Fruit fly (Drosophila melanogaster) whole organism, embryonic: ENCODE measurements around the gene CG12661.

Source experiments
- Abd-B ChIP-seq: fragments of 200-800 bp; sonication (Bioruptor generic); optimal IDR thresholded peaks from 2 replicates; lab custom pipeline; 2018; ENCODE audit warnings: missing biosample characterization, mild to moderate bottlenecking, missing genetic modification characterization, moderate library complexity
- B-H2 ChIP-seq: fragments of 200-800 bp; sonication (Bioruptor generic); optimal IDR thresholded peaks from 2 replicates; lab custom pipeline; 2018; ENCODE audit warnings: missing biosample characterization, mild to moderate bottlenecking, missing genetic modification characterization
- Bgb ChIP-seq: fragments of 200-800 bp; sonication (Bioruptor generic); IDR thresholded peaks from 2 replicates; pipeline ENCODE4 v1.3.6; 2022; ENCODE audit warnings: missing biosample characterization, missing genetic modification characterization; ENCODE audit not compliant: partially characterized antibody
- CG10654 ChIP-seq: fragments of 200-800 bp; sonication (Bioruptor generic); optimal IDR thresholded peaks from 2 replicates; lab custom pipeline; 2016; ENCODE audit warnings: missing biosample characterization, missing genetic modification characterization
- CG10979 ChIP-seq: fragments of 200-800 bp; sonication (Bioruptor generic); optimal IDR thresholded peaks from 2 replicates; lab custom pipeline; 2018; ENCODE audit warnings: missing biosample characterization, mild to moderate bottlenecking, missing genetic modification characterization, moderate library complexity
- CG11560 ChIP-seq: fragments of 200-800 bp; sonication (Bioruptor generic); IDR thresholded peaks from 3 replicates; pipeline ENCODE4 v1.3.6; 2022; ENCODE audit warnings: missing biosample characterization, missing genetic modification characterization
- CG15073 ChIP-seq: fragments of 200-800 bp; sonication (Bioruptor generic); optimal IDR thresholded peaks from 2 replicates; lab custom pipeline; 2016; ENCODE audit warnings: missing biosample characterization, missing genetic modification characterization
- CG15696 ChIP-seq: fragments of 200-800 bp; sonication (Bioruptor generic); optimal IDR thresholded peaks from 2 replicates; lab custom pipeline; 2019; ENCODE audit warnings: missing biosample characterization, mild to moderate bottlenecking, missing genetic modification characterization, moderate library complexity
- CG2116 ChIP-seq: fragments of 200-800 bp; sonication (Bioruptor generic); optimal IDR thresholded peaks from 3 replicates; lab custom pipeline; 2018; ENCODE audit warnings: missing biosample characterization, mild to moderate bottlenecking, missing genetic modification characterization
- CG31365 ChIP-seq: fragments of 200-800 bp; sonication (Bioruptor generic); optimal IDR thresholded peaks from 2 replicates; lab custom pipeline; 2018; ENCODE audit warnings: missing biosample characterization, mild to moderate bottlenecking, missing genetic modification characterization
- CG32532 ChIP-seq: fragments of 200-800 bp; sonication (Bioruptor generic); IDR thresholded peaks from 2 replicates; pipeline ENCODE4 v1.3.6; 2022; ENCODE audit warnings: missing biosample characterization, missing genetic modification characterization
- CG33557 ChIP-seq: fragments of 200-800 bp; sonication (Bioruptor generic); optimal IDR thresholded peaks from 2 replicates; lab custom pipeline; 2019; ENCODE audit warnings: missing biosample characterization, mild to moderate bottlenecking, missing genetic modification characterization, moderate library complexity
- CG3847 ChIP-seq: fragments of 200-800 bp; sonication (Bioruptor generic); IDR thresholded peaks from 2 replicates; pipeline ENCODE4 v1.3.6; 2022; ENCODE audit warnings: missing biosample characterization, missing genetic modification characterization
- CG7372 ChIP-seq: fragments of 200-800 bp; sonication (Bioruptor generic); IDR thresholded peaks from 2 replicates; pipeline ENCODE4 v1.3.6; 2022; ENCODE audit warnings: missing biosample characterization, missing genetic modification characterization
- Camta ChIP-seq: fragments of 200-800 bp; sonication (Bioruptor generic); optimal IDR thresholded peaks from 2 replicates; lab custom pipeline; 2016; ENCODE audit warnings: missing biosample characterization, missing genetic modification characterization
- Dbx ChIP-seq: fragments of 200-800 bp; sonication (Bioruptor generic); IDR thresholded peaks from 3 replicates; pipeline ENCODE4 v1.3.6; 2022; ENCODE audit warnings: missing biosample characterization, missing genetic modification characterization
- Fer1 ChIP-seq: fragments of 200-800 bp; sonication (Bioruptor generic); optimal IDR thresholded peaks from 2 replicates; lab custom pipeline; 2017; ENCODE audit warnings: missing biosample characterization, mild to moderate bottlenecking, missing genetic modification characterization
- HHEX ChIP-seq: fragments of 200-800 bp; sonication (Bioruptor generic); optimal IDR thresholded peaks from 3 replicates; lab custom pipeline; 2017; ENCODE audit warnings: missing biosample characterization, mild to moderate bottlenecking, missing genetic modification characterization, missing genetic modification reagents
- HLH4C ChIP-seq: fragments of 200-800 bp; sonication (Bioruptor generic); IDR thresholded peaks from 3 replicates; pipeline ENCODE4 v1.3.6; 2022; ENCODE audit warnings: missing biosample characterization, missing genetic modification characterization; ENCODE audit not compliant: partially characterized antibody
- Hey ChIP-seq: fragments of 200-800 bp; sonication (Bioruptor generic); optimal IDR thresholded peaks from 3 replicates; lab custom pipeline; 2018; ENCODE audit warnings: missing biosample characterization, mild to moderate bottlenecking, missing genetic modification characterization
- HmgZ ChIP-seq: fragments of 200-800 bp; sonication (Bioruptor generic); optimal IDR thresholded peaks from 2 replicates; lab custom pipeline; 2018; ENCODE audit warnings: missing biosample characterization, mild to moderate bottlenecking, missing genetic modification characterization
- Mrtf ChIP-seq: fragments of 200-800 bp; sonication (Bioruptor generic); IDR thresholded peaks from 3 replicates; pipeline ENCODE4 v1.3.6; 2022; ENCODE audit warnings: missing biosample characterization, missing genetic modification characterization
- NfI ChIP-seq: fragments of 200-800 bp; sonication (Bioruptor generic); optimal IDR thresholded peaks from 3 replicates; lab custom pipeline; 2018; ENCODE audit warnings: missing biosample characterization, mild to moderate bottlenecking, missing genetic modification characterization, moderate library complexity
- Pdp1 ChIP-seq, 2 experiments: fragments of 200-800 bp; sonication (Bioruptor generic); optimal IDR thresholded peaks; 3 replicates each; lab custom pipeline; 2016; ENCODE audit warnings: missing biosample characterization in 2 of 2, missing genetic modification characterization in 2 of 2, mild to moderate bottlenecking in 1 of 2, moderate library complexity in 1 of 2
- Six4 ChIP-seq: fragments of 200-800 bp; sonication (Bioruptor generic); optimal IDR thresholded peaks from 2 replicates; lab custom pipeline; 2016; ENCODE audit warnings: missing biosample characterization, missing genetic modification characterization
- Sox100B ChIP-seq: fragments of 200-800 bp; sonication (Bioruptor generic); optimal IDR thresholded peaks from 3 replicates; lab custom pipeline; 2018; ENCODE audit warnings: missing biosample characterization, mild to moderate bottlenecking, missing genetic modification characterization
- Taf1 ChIP-seq: fragments of 200-800 bp; sonication (Bioruptor generic); IDR thresholded peaks from 2 replicates; pipeline ENCODE4 v1.3.6; 2022; ENCODE audit warnings: missing biosample characterization, missing genetic modification characterization
- al ChIP-seq: fragments of 200-800 bp; sonication (Bioruptor generic); IDR thresholded peaks from 2 replicates; pipeline ENCODE4 v1.3.6; 2022; ENCODE audit warnings: missing biosample characterization, missing genetic modification characterization
- amos ChIP-seq: fragments of 200-800 bp; sonication (Bioruptor generic); IDR thresholded peaks from 2 replicates; pipeline ENCODE4 v1.3.6; 2022; ENCODE audit warnings: missing biosample characterization, missing genetic modification characterization; ENCODE audit not compliant: partially characterized antibody
- bsh ChIP-seq, 2 experiments: fragments of 200-800 bp; sonication (Bioruptor generic); optimal IDR thresholded peaks; 2 replicates each; lab custom pipeline; 2017 to 2018; ENCODE audit warnings: mild to moderate bottlenecking in 2 of 2, missing biosample characterization in 2 of 2, missing genetic modification characterization in 2 of 2, moderate library complexity in 1 of 2
- cad ChIP-seq: fragments of >200 bp; optimal IDR thresholded peaks from 2 replicates; lab custom pipeline; 2017; ENCODE audit warnings: missing biosample characterization, missing genetic modification characterization
- dm ChIP-seq: fragments of 200-800 bp; sonication (Bioruptor generic); optimal IDR thresholded peaks from 3 replicates; lab custom pipeline; 2016; ENCODE audit warnings: missing biosample characterization, missing genetic modification characterization
- dpn ChIP-seq, 2 experiments: fragments of 200-800 bp; sonication (Bioruptor generic); optimal IDR thresholded peaks; 3 replicates each; lab custom pipeline; 2016; ENCODE audit warnings: missing biosample characterization in 2 of 2, missing genetic modification characterization in 2 of 2
- emc ChIP-seq: fragments of 200-800 bp; sonication (Bioruptor generic); optimal IDR thresholded peaks from 2 replicates; lab custom pipeline; 2016; ENCODE audit warnings: missing biosample characterization, missing genetic modification characterization
- eyg ChIP-seq: fragments of 200-800 bp; sonication (Bioruptor generic); optimal IDR thresholded peaks from 3 replicates; lab custom pipeline; 2016; ENCODE audit warnings: missing biosample characterization, missing genetic modification characterization
- grn ChIP-seq: fragments of 200-800 bp; sonication (Bioruptor generic); optimal IDR thresholded peaks from 3 replicates; lab custom pipeline; 2017; ENCODE audit warnings: missing biosample characterization, missing genetic modification characterization
- hkb ChIP-seq, 2 experiments: fragments of 200-800 bp in 1 of 2; fragments of >200 bp in 1 of 2; sonication (Bioruptor generic) in 1 of 2; IDR thresholded peaks in 1 of 2; optimal IDR thresholded peaks in 1 of 2; 2 replicates each; pipeline versions ENCODE4 v1.3.6 to Lab custom; 2017 to 2022; ENCODE audit warnings: missing biosample characterization in 1 of 2, missing genetic modification characterization in 1 of 2
- hth ChIP-seq: fragments of >200 bp; optimal IDR thresholded peaks from 2 replicates; lab custom pipeline; 2017; ENCODE audit warnings: inconsistent platforms
- klu ChIP-seq: fragments of 200-800 bp; sonication (Bioruptor generic); IDR thresholded peaks from 2 replicates; pipeline ENCODE4 v1.3.6; 2022; ENCODE audit warnings: missing biosample characterization, missing genetic modification characterization
- peb ChIP-seq: fragments of 200-800 bp; sonication (Bioruptor generic); IDR thresholded peaks from 2 replicates; pipeline ENCODE4 v1.3.6; 2022; ENCODE audit warnings: missing biosample characterization, missing genetic modification characterization
- pfk ChIP-seq: fragments of 200-800 bp; sonication (Bioruptor generic); optimal IDR thresholded peaks from 2 replicates; lab custom pipeline; 2018; ENCODE audit warnings: missing biosample characterization, mild to moderate bottlenecking, missing genetic modification characterization, moderate library complexity
- sc ChIP-seq, 3 experiments: fragments of >200 bp in 2 of 3; fragments of 200-800 bp in 1 of 3; sonication (Bioruptor generic) in 1 of 3; optimal IDR thresholded peaks; 2 replicates in 2 of 3; 3 replicates in 1 of 3; lab custom pipeline; 2017; ENCODE audit warnings: mild to moderate bottlenecking in 1 of 3, missing biosample characterization in 1 of 3, missing genetic modification characterization in 1 of 3, missing genetic modification reagents in 1 of 3
- sob ChIP-seq: fragments of 200-800 bp; sonication (Bioruptor generic); IDR thresholded peaks from 2 replicates; pipeline ENCODE4 v1.3.6; 2022; ENCODE audit warnings: missing biosample characterization, missing genetic modification characterization
- tap ChIP-seq: fragments of 200-800 bp; optimal IDR thresholded peaks from 3 replicates; lab custom pipeline; 2019; ENCODE audit warnings: missing biosample characterization, mild to moderate bottlenecking, missing genetic modification characterization, moderate library complexity
- tgo ChIP-seq: fragments of 200-800 bp; sonication (Bioruptor generic); IDR thresholded peaks from 3 replicates; pipeline ENCODE4 v1.3.6; 2022; ENCODE audit warnings: missing biosample characterization, missing genetic modification characterization
- tio ChIP-seq: fragments of 200-800 bp; sonication (Bioruptor generic); optimal IDR thresholded peaks from 2 replicates; lab custom pipeline; 2017; ENCODE audit warnings: missing biosample characterization, missing genetic modification characterization, inconsistent platforms
- ttk ChIP-seq: fragments of 200-800 bp; sonication (Bioruptor generic); IDR thresholded peaks from 2 replicates; pipeline ENCODE4 v2.1.2; 2022; ENCODE audit warnings: missing biosample characterization, missing genetic modification characterization
- tup ChIP-seq: fragments of 200-800 bp; sonication (Bioruptor generic); optimal IDR thresholded peaks from 2 replicates; lab custom pipeline; 2016; ENCODE audit warnings: missing biosample characterization, mild to moderate bottlenecking, missing genetic modification characterization, moderate library complexity
- z ChIP-seq: fragments of 200-800 bp; sonication (Bioruptor generic); IDR thresholded peaks from 3 replicates; pipeline ENCODE4 v1.3.6; 2022; ENCODE audit warnings: missing biosample characterization, missing genetic modification characterization

The CG12661 gene

dm6 chrX:8897859-8898427, 25.5 kb downstream of the CG12661 start, which contains the start of gene Moe (continued):
- peak; percentile 24 for TF ChIP-seq CG15696 (tag; lab: Kevin White, UChicago)
- TF ChIP-seq Hey = no peak
- TF ChIP-seq CG7372 (GFP tag; lab: Robert Waterston, UW) = no peak
- TF ChIP-seq Six4 (GFP tag; lab: Kevin White, UChicago) = peak; percentile 23
- peak; percentile 12 for TF ChIP-seq emc (GFP tag; lab: Kevin White, UChicago)
- peak; percentile 42 for TF ChIP-seq B-H2
- TF ChIP-seq eyg (GFP tag; lab: Kevin White, UChicago) = no peak
- no peak for TF ChIP-seq hkb (optimal IDR thresholded peaks at IDR 0.05; lab: Kevin White, UChicago)
- TF ChIP-seq hkb (GFP tag; IDR thresholded peaks at IDR 0.05; lab: Robert Waterston, UW) = no peak
- 0 out of 2 replicates have a peak, but pooled peaks have one; percentile 18 for TF ChIP-seq klu
- peak; percentile 67 for TF ChIP-seq CG32532 (GFP tag; lab: Robert Waterston, UW)
- TF ChIP-seq CG3847 = peak; percentile 78
- TF ChIP-seq Dbx (GFP tag; lab: Robert Waterston, UW) = peak; percentile 70; the same call in 2 of the 3 replicates
- 0 out of 2 replicates have a peak, but pooled peaks have one; percentile 26 for TF ChIP-seq al (GFP tag; lab: Robert Waterston, UW)
- TF ChIP-seq cad = no peak
- peak; percentile 16 for TF ChIP-seq NfI (GFP tag; lab: Kevin White, UChicago)
- TF ChIP-seq sob = peak; percentile 52; the same call in 1 of the 2 replicates
- TF ChIP-seq tio (GFP tag; lab: Kevin White, UChicago) = no peak
- TF ChIP-seq CG15073 (GFP tag; lab: Kevin White, UChicago) = no peak
- no peak for TF ChIP-seq CG33557 (GFP tag; lab: Kevin White, UChicago)
- TF ChIP-seq tap (tag; lab: Kevin White, UChicago) = no peak
- TF ChIP-seq grn (GFP tag; lab: Kevin White, UChicago) = no peak
- TF ChIP-seq bsh (GFP tag; optimal IDR thresholded peaks at IDR 0.05; lab: Kevin White, UChicago) = peak in 1 of 2 experiments; percentile 78
- TF ChIP-seq pfk (GFP tag; lab: Kevin White, UChicago) = no peak
- TF ChIP-seq hth (lab: Kevin White, UChicago) = no peak
- peak; percentile 4; the same call in 1 of the 3 replicates for TF ChIP-seq Mrtf (GFP tag; lab: Robert Waterston, UW)
- no peak for TF ChIP-seq CG11560
- peak; percentile 30 for TF ChIP-seq HmgZ (tag; lab: Kevin White, UChicago)
- no peak for TF ChIP-seq HHEX (GFP tag; lab: Kevin White, UChicago)
- no peak for TF ChIP-seq sc (optimal IDR thresholded peaks at IDR 0.05; lab: Kevin White, UChicago)
- no peak for TF ChIP-seq sc (GFP tag; optimal IDR thresholded peaks at IDR 0.05; lab: Kevin White, UChicago)
- peak; percentile 88; the same call in 1 of the 2 replicates for TF ChIP-seq amos (GFP tag; lab: Robert Waterston, UW)
- peak; percentile 25 for TF ChIP-seq CG2116 (GFP tag; lab: Kevin White, UChicago)
- TF ChIP-seq Abd-B (GFP tag; lab: Kevin White, UChicago) = no peak
- no peak for TF ChIP-seq CG31365
- TF ChIP-seq ttk (GFP tag; lab: Robert Waterston, UW) = no peak
- peak; percentile 60 for TF ChIP-seq HLH4C (GFP tag; lab: Robert Waterston, UW)
- peak; percentile 6 for TF ChIP-seq CG10979 (tag; lab: Kevin White, UChicago)
- TF ChIP-seq CG10654 (GFP tag; lab: Kevin White, UChicago) = peak; percentile 44
- TF ChIP-seq Bgb (GFP tag; lab: Robert Waterston, UW) = peak; percentile 85
- TF ChIP-seq dm = peak; percentile 29
- no peak for TF ChIP-seq Sox100B (GFP tag; lab: Kevin White, UChicago)
- TF ChIP-seq z (GFP tag; lab: Robert Waterston, UW) = no peak
- TF ChIP-seq Pdp1 (GFP tag; optimal IDR thresholded peaks at IDR 0.05; lab: Kevin White, UChicago) = peak; percentile 60 to 71
- peak; percentile 54 for TF ChIP-seq Camta (GFP tag; lab: Kevin White, UChicago)
- peak; percentile 33; the same call in 1 of the 3 replicates for TF ChIP-seq tgo (GFP tag; lab: Robert Waterston, UW)
- TF ChIP-seq dpn (GFP tag; optimal IDR thresholded peaks at IDR 0.05; lab: Kevin White, UChicago) = peak; percentile 66 to 72
- TF ChIP-seq tup (GFP tag; lab: Kevin White, UChicago) = no peak
- no peak for TF ChIP-seq Fer1 (GFP tag; lab: Kevin White, UChicago)
- no peak for TF ChIP-seq peb (GFP tag; lab: Robert Waterston, UW)
- TF ChIP-seq Taf1 (GFP tag; lab: Robert Waterston, UW) = no peak
